Worm (Caenorhabditis elegans): ENCODE results near the gene slc-17.5.
"Not testable (repeated sequence)": the region's sequence is repeated elsewhere in the genome, so short reads cannot be mapped to it uniquely, and the experiment has no call there.

- TF ChIP-seq ceh-19 (GFP tag; optimal IDR thresholded peaks at IDR 0.05); elt-2 (tag; optimal IDR thresholded peaks at IDR 0.05); ama-1 (optimal IDR thresholded peaks at IDR 0.05); fkh-10 (GFP tag; optimal IDR thresholded peaks at IDR 0.05): not testable (repeated sequence)
Measured at ce11 chrV:8314782-8315181, 30.1 kb upstream of the slc-17.5 start.
